Fruit fly (Drosophila melanogaster) whole organism, wandering third instar larva: Measurements from ENCODE around the gene CG10700.

Source experiments
- Abd-B ChIP-seq: fragments of >200 bp; optimal IDR thresholded peaks from 2 replicates; lab custom pipeline; 2017; ENCODE audit warnings: missing biosample characterization, missing genetic modification characterization
- CG9705 ChIP-seq: fragments of 200-800 bp; sonication (Bioruptor generic); optimal IDR thresholded peaks from 2 replicates; lab custom pipeline; 2018; ENCODE audit warnings: missing biosample characterization, mild to moderate bottlenecking, missing genetic modification characterization
- Dif ChIP-seq: fragments of 200-275, 200-300 bp; sonication (Bioruptor generic); optimal IDR thresholded peaks from 2 replicates; lab custom pipeline; 2018; ENCODE audit warnings: missing biosample characterization, missing genetic modification characterization; ENCODE audit not compliant: partially characterized antibody
- GATAd ChIP-seq: sonication (Bioruptor generic); optimal IDR thresholded peaks from 2 replicates; lab custom pipeline; 2016; ENCODE audit warnings: missing biosample characterization, missing genetic modification characterization
- HLH106 ChIP-seq: fragments of 200-800 bp; optimal IDR thresholded peaks from 3 replicates; lab custom pipeline; 2019; ENCODE audit warnings: missing biosample characterization, mild to moderate bottlenecking, missing genetic modification characterization, moderate library complexity
- Hr78 ChIP-seq: fragments of >200 bp; optimal IDR thresholded peaks from 2 replicates; lab custom pipeline; 2017; ENCODE audit warnings: missing biosample characterization, missing genetic modification characterization
- Myc ChIP-seq: fragments of >200 bp; optimal IDR thresholded peaks from 2 replicates; lab custom pipeline; 2017
- N ChIP-seq: fragments of >200 bp; optimal IDR thresholded peaks from 2 replicates; lab custom pipeline; 2018; ENCODE audit warnings: missing biosample characterization, missing external identifiers, missing genetic modification characterization
- Rel ChIP-seq, 2 experiments: fragments of 200-800 bp; sonication (Bioruptor generic) in 1 of 2; optimal IDR thresholded peaks; 2 replicates in 1 of 2; 3 replicates in 1 of 2; lab custom pipeline; 2016 to 2019; ENCODE audit warnings: mild to moderate bottlenecking in 2 of 2, missing biosample characterization in 2 of 2, missing genetic modification characterization in 2 of 2, moderate library complexity in 1 of 2
- Sp1 ChIP-seq: fragments of 200-800 bp; sonication (Bioruptor generic); optimal IDR thresholded peaks from 3 replicates; lab custom pipeline; 2019; ENCODE audit warnings: missing biosample characterization, mild to moderate bottlenecking, missing genetic modification characterization, moderate library complexity
- Vsx2 ChIP-seq: fragments of 200-300, 225-300 bp; sonication (Bioruptor generic); optimal IDR thresholded peaks from 2 replicates; lab custom pipeline; 2018; ENCODE audit warnings: missing biosample characterization, missing genetic modification characterization; ENCODE audit not compliant: partially characterized antibody
- br ChIP-seq: fragments of 200-800 bp; sonication (Bioruptor generic); optimal IDR thresholded peaks from 2 replicates; lab custom pipeline; 2016; ENCODE audit warnings: missing biosample characterization, missing genetic modification characterization
- brk ChIP-seq: fragments of 200-800 bp; sonication (Bioruptor generic); optimal IDR thresholded peaks from 2 replicates; lab custom pipeline; 2016; ENCODE audit warnings: missing biosample characterization, mild to moderate bottlenecking, missing genetic modification characterization
- dl ChIP-seq, 2 experiments: fragments of 175-275, 200-275 bp in 1 of 2; fragments of 200-275 bp in 1 of 2; sonication (Bioruptor generic); optimal IDR thresholded peaks; lab custom pipeline; 2018; ENCODE audit warnings: mild to moderate bottlenecking in 2 of 2, missing biosample characterization in 2 of 2, missing genetic modification characterization in 2 of 2, moderate library complexity in 2 of 2; ENCODE audit not compliant: partially characterized antibody in 2 of 2, insufficient read depth in 1 of 2
- dsf ChIP-seq: sonication (Bioruptor generic); optimal IDR thresholded peaks from 2 replicates; lab custom pipeline; 2016; ENCODE audit warnings: missing biosample characterization, missing genetic modification characterization, borderline replicate concordance
- ey ChIP-seq: fragments of 200-800 bp; sonication (Bioruptor generic); optimal IDR thresholded peaks from 2 replicates; lab custom pipeline; 2016; ENCODE audit warnings: missing biosample characterization, missing genetic modification characterization
- foxo ChIP-seq, 2 experiments: fragments of 200-800 bp; sonication (Bioruptor generic); optimal IDR thresholded peaks; 2 replicates in 1 of 2; 3 replicates in 1 of 2; lab custom pipeline; 2016 to 2017; ENCODE audit warnings: missing biosample characterization in 2 of 2, missing genetic modification characterization in 2 of 2
- h ChIP-seq: fragments of 200-800 bp; sonication (Bioruptor generic); optimal IDR thresholded peaks from 3 replicates; lab custom pipeline; 2016; ENCODE audit warnings: missing biosample characterization, mild to moderate bottlenecking, missing genetic modification characterization
- lola ChIP-seq: fragments of >200 bp; optimal IDR thresholded peaks from 2 replicates; lab custom pipeline; 2017; ENCODE audit warnings: missing biosample characterization, missing genetic modification characterization
- psq ChIP-seq: fragments of 200-800 bp; sonication (Bioruptor generic); optimal IDR thresholded peaks from 3 replicates; lab custom pipeline; 2017; ENCODE audit warnings: missing biosample characterization, mild to moderate bottlenecking, missing genetic modification characterization, moderate library complexity
- sage ChIP-seq: fragments of 200-800 bp; sonication (Bioruptor generic); optimal IDR thresholded peaks from 2 replicates; lab custom pipeline; 2016; ENCODE audit warnings: missing biosample characterization, mild to moderate bottlenecking, missing genetic modification characterization
- tai ChIP-seq: sonication (Bioruptor generic); optimal IDR thresholded peaks from 2 replicates; lab custom pipeline; 2016; ENCODE audit warnings: missing biosample characterization, missing genetic modification characterization
- usp ChIP-seq: fragments of >200 bp; optimal IDR thresholded peaks from 2 replicates; lab custom pipeline; 2017; ENCODE audit warnings: missing biosample characterization, missing genetic modification characterization
- woc ChIP-seq: sonication (Bioruptor generic); optimal IDR thresholded peaks from 2 replicates; lab custom pipeline; 2016; ENCODE audit warnings: missing biosample characterization, mild to moderate bottlenecking, missing genetic modification characterization

The CG10700 gene

dm6 chr2L:19071713-19072112 lies 7.1 kb downstream of the CG10700 start (continued):
- TF ChIP-seq psq: no peak
- TF ChIP-seq usp (GFP tag; lab: Kevin White, UChicago): no peak
- TF ChIP-seq Hr78 (GFP tag; lab: Kevin White, UChicago): no peak
- no peak for TF ChIP-seq Myc (lab: Kevin White, UChicago)
- TF ChIP-seq Rel (GFP tag; optimal IDR thresholded peaks at IDR 0.05; lab: Kevin White, UChicago): no peak
- no peak for TF ChIP-seq Rel (tag; optimal IDR thresholded peaks at IDR 0.05; lab: Kevin White, UChicago)
- TF ChIP-seq N (GFP tag; lab: Kevin White, UChicago): no peak
- no peak for TF ChIP-seq lola (GFP tag; lab: Kevin White, UChicago)
- TF ChIP-seq Abd-B (GFP tag; lab: Kevin White, UChicago): no peak
- no peak for TF ChIP-seq sage

dm6 chr2L:19069548-19070145 lies 9.2 kb downstream of the CG10700 start, which contains the start of gene CG10702:
TSS of gene CG10702 (minus strand) at chr2L:19069851.
- peak; percentile 45 for TF ChIP-seq woc (GFP tag; lab: Kevin White, UChicago)
- TF ChIP-seq dsf (GFP tag; lab: Kevin White, UChicago): no peak
- TF ChIP-seq br: no peak

dm6 chr2L:19068393-19068792 lies 10.4 kb downstream of the CG10700 start:
- TF ChIP-seq dl (GFP tag; optimal IDR thresholded peaks at IDR 0.05; lab: Kevin White, UChicago; ENCODE audit: insufficient read depth in 1 of 2, partially characterized antibody in 2 of 2) (no peak), dsf (GFP tag; lab: Kevin White, UChicago) (no peak), lola (GFP tag; lab: Kevin White, UChicago) (no peak), usp (GFP tag; lab: Kevin White, UChicago) (no peak), HLH106 (no peak), CG9705 (GFP tag; lab: Kevin White, UChicago) (no peak), N (GFP tag; lab: Kevin White, UChicago) (no peak), GATAd (GFP tag; lab: Kevin White, UChicago) (no peak), Abd-B (GFP tag; lab: Kevin White, UChicago) (no peak)

dm6 chr2L:19064706-19065105 lies 14.1 kb downstream of the CG10700 start, which contains the start of gene CG17343:
TSS of gene CG17343 (plus strand) at chr2L:19064929.
- no peak for TF ChIP-seq tai
- TF ChIP-seq Rel (GFP tag; optimal IDR thresholded peaks at IDR 0.05; lab: Kevin White, UChicago): no peak
- peak; percentile 90 for TF ChIP-seq Rel (tag; optimal IDR thresholded peaks at IDR 0.05; lab: Kevin White, UChicago)

dm6 chr2L:19063090-19063692 lies 15.6 kb downstream of the CG10700 start, which contains the start of gene Dus4:
TSS of gene Dus4 (plus strand) at chr2L:19063295.
- TF ChIP-seq brk (no peak), sage (no peak), Myc (lab: Kevin White, UChicago) (peak; percentile 36), Vsx2 (no peak)
- TF ChIP-seq, all 38 proteins: peak for 1

dm6 chr2L:19058916-19059315 lies 19.9 kb downstream of the CG10700 start, which contains the start of gene Phlpp:
TSS of gene Phlpp (plus strand) at chr2L:19059129.
- TF ChIP-seq ey (GFP tag; lab: Kevin White, UChicago) (peak; percentile 17), foxo (GFP tag; optimal IDR thresholded peaks at IDR 0.05; lab: Kevin White, UChicago) (no peak), Sp1 (GFP tag; lab: Kevin White, UChicago) (no peak), h (GFP tag; lab: Kevin White, UChicago) (no peak)

- TF ChIP-seq CG9705 (GFP tag; lab: Kevin White, UChicago) (no peak), Dif (GFP tag; lab: Kevin White, UChicago) (no peak)
Observed at dm6 chr2L:19057799-19058198, 21.0 kb downstream of the CG10700 start.
